Worm (Caenorhabditis elegans): Measurements from ENCODE around the gene K11H12.1.

K11H12.1 gene

ce11 chrIV:682726-683340 is 29.6 kb upstream of the K11H12.1 start:
- TF ChIP-seq tbx-2 (tag; optimal IDR thresholded peaks at IDR 0.05) = peak; percentile 66
- TF ChIP-seq F13H6.1 (tag; optimal IDR thresholded peaks at IDR 0.05) = peak; percentile 30
- peak; percentile 63 for TF ChIP-seq fax-1 (tag; optimal IDR thresholded peaks at IDR 0.05)
- peak; percentile 21 for TF ChIP-seq unc-42 (tag; optimal IDR thresholded peaks at IDR 0.05)
- TF ChIP-seq ceh-34 (tag; optimal IDR thresholded peaks at IDR 0.05) = peak; percentile 63
- no peak for TF ChIP-seq ceh-9 (tag; optimal IDR thresholded peaks at IDR 0.05)
- peak; percentile 72 for TF ChIP-seq che-1 (tag; optimal IDR thresholded peaks at IDR 0.05)
- no peak for TF ChIP-seq nhr-11 (tag; optimal IDR thresholded peaks at IDR 0.05)
- peak; percentile 69 for TF ChIP-seq madf-2 (tag; optimal IDR thresholded peaks at IDR 0.05)
- TF ChIP-seq syd-9 (tag; optimal IDR thresholded peaks at IDR 0.05) = peak; percentile 50
- TF ChIP-seq ets-4 (tag; optimal IDR thresholded peaks at IDR 0.05) = peak; percentile 7
- peak; percentile 48 for TF ChIP-seq ceh-31 (tag; optimal IDR thresholded peaks at IDR 0.05)
- TF ChIP-seq lim-6 (tag; optimal IDR thresholded peaks at IDR 0.05) = peak; percentile 61
- peak; percentile 69 for TF ChIP-seq C08G9.2 (tag; optimal IDR thresholded peaks at IDR 0.05)
- peak; percentile 81 for TF ChIP-seq elt-2 (tag; optimal IDR thresholded peaks at IDR 0.05)
- peak; percentile 82 for TF ChIP-seq hlh-6 (tag; optimal IDR thresholded peaks at IDR 0.05)
- no peak for TF ChIP-seq unc-55 (GFP tag; optimal IDR thresholded peaks at IDR 0.05)
- TF ChIP-seq ceh-18 (tag; optimal IDR thresholded peaks at IDR 0.05) = peak; percentile 75
- TF ChIP-seq ceh-48 (tag; optimal IDR thresholded peaks at IDR 0.05) = peak; percentile 9
- peak; percentile 64 for TF ChIP-seq ceh-19 (GFP tag; optimal IDR thresholded peaks at IDR 0.05)
- no peak for TF ChIP-seq sox-2 (GFP tag; IDR thresholded peaks at IDR 0.05)
- no peak for TF ChIP-seq odd-2 (tag; optimal IDR thresholded peaks at IDR 0.05)
- TF ChIP-seq ttx-3 (tag; optimal IDR thresholded peaks at IDR 0.05) = peak; percentile 59
- TF ChIP-seq dmd-4 (tag; optimal IDR thresholded peaks at IDR 0.05; ENCODE audit: borderline replicate concordance) = peak; percentile 53
- peak; percentile 71 for TF ChIP-seq sox-4 (tag; optimal IDR thresholded peaks at IDR 0.05)
- peak; percentile 75 for TF ChIP-seq ceh-14 (tag; optimal IDR thresholded peaks at IDR 0.05)
- no peak for TF ChIP-seq pros-1 (tag; optimal IDR thresholded peaks at IDR 0.05)
- peak; percentile 71 for TF ChIP-seq C38D4.7 (GFP tag; optimal IDR thresholded peaks at IDR 0.05)
- TF ChIP-seq ztf-16 (tag; optimal IDR thresholded peaks at IDR 0.05) = peak; percentile 76
- peak; percentile 65 for TF ChIP-seq rnt-1 (tag; optimal IDR thresholded peaks at IDR 0.05)
- TF ChIP-seq fkh-10 (GFP tag; optimal IDR thresholded peaks at IDR 0.05) = no peak
- no peak for TF ChIP-seq ceh-24 (tag; optimal IDR thresholded peaks at IDR 0.05)
- peak; percentile 81 for TF ChIP-seq unc-3 (GFP tag; conservative IDR thresholded peaks at IDR 0.05)
- TF ChIP-seq unc-3 (tag; optimal IDR thresholded peaks at IDR 0.05) = peak; percentile 23
- peak; percentile 67 for TF ChIP-seq unc-86 (tag; optimal IDR thresholded peaks at IDR 0.05)
- TF ChIP-seq hlh-13 (GFP tag; optimal IDR thresholded peaks at IDR 0.05) = peak; percentile 50
- TF ChIP-seq pqm-1 (tag; optimal IDR thresholded peaks at IDR 0.05) = peak; percentile 55
- TF ChIP-seq K02D7.2 (tag; optimal IDR thresholded peaks at IDR 0.05) = peak; percentile 33
- TF ChIP-seq ceh-6 (GFP tag; optimal IDR thresholded peaks at IDR 0.05) = peak; percentile 81
- peak; percentile 40 for TF ChIP-seq zip-5 (tag; optimal IDR thresholded peaks at IDR 0.05)
- no peak for TF ChIP-seq ahr-1 (tag; optimal IDR thresholded peaks at IDR 0.05)
- TF ChIP-seq pha-4 (tag; optimal IDR thresholded peaks at IDR 0.05) = no peak
- TF ChIP-seq Y22D7AL.16 (tag; optimal IDR thresholded peaks at IDR 0.05) = peak; percentile 72
- TF ChIP-seq pag-3 (tag; optimal IDR thresholded peaks at IDR 0.05; ENCODE audit: borderline replicate concordance) = peak; percentile 28
- peak; percentile 68 for TF ChIP-seq pat-9 (tag; optimal IDR thresholded peaks at IDR 0.05)
- TF ChIP-seq T23F11.4 (GFP tag; optimal IDR thresholded peaks at IDR 0.05) = peak; percentile 71
- peak; percentile 32 for TF ChIP-seq nfya-1 (tag; optimal IDR thresholded peaks at IDR 0.05)
- peak; percentile 25 for TF ChIP-seq elt-4 (tag; optimal IDR thresholded peaks at IDR 0.05)
- TF ChIP-seq K09A11.1 (tag; optimal IDR thresholded peaks at IDR 0.05; ENCODE audit: insufficient read depth) = peak; percentile 37
- no peak for TF ChIP-seq pha-2 (tag; optimal IDR thresholded peaks at IDR 0.05)
- no peak for TF ChIP-seq hlh-15 (tag; optimal IDR thresholded peaks at IDR 0.05)
- peak; percentile 34 for TF ChIP-seq eyg-1 (tag; optimal IDR thresholded peaks at IDR 0.05)
